Fruit fly (Drosophila melanogaster): ENCODE results near the gene vari.

DNA sequence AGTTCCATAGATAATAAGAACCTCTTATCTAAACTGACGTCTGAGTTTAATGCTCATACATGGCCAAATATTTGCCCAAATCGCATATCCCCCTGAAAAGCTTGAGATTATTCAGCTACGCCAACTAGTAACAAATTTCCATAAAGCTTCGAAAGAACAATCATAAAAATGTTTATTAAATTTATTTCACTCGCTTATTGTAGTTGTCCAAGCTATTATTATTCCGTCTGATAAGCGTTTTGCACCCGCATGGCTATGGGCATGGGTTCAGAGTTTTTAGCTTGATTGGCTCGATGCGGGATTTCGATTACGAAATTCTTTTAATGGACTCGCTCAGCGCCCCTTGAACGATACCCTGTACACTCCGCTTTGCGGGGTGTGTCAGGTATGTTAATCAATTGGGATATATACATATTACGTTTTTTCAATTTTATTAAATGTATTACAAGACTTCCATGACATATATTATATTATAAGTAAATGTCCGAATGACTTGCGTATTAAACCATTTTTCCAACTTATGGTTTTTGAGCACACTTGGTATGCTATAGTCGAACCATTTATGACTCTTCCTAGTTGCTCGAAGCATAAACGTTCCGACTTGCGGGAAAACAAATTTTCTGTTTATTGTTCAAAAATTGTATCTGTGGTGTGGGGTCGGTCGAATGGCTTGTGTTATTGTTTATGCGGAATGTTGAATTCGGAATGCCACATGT, 8.9 kb upstream of the vari start:
- no peak for TF ChIP-seq CTCF (optimal IDR thresholded peaks at IDR 0.05)
- TF ChIP-seq CG8478 (optimal IDR thresholded peaks at IDR 0.05) = no peak

Data from S2 (cell line).